Fruit fly (Drosophila melanogaster) whole organism, embryonic: ENCODE data around the gene heph.
A peak's percentile ranks its signal among the peaks of the same experiment; 100 is the strongest.

ENCODE experiments used
- Atf-2 ChIP-seq: fragments of 200-800 bp; sonication (Bioruptor generic); optimal IDR thresholded peaks from 2 replicates; lab custom pipeline; 2016; ENCODE audit warnings: missing biosample characterization, missing genetic modification characterization
- Awh ChIP-seq: fragments of 200-800 bp; sonication (Bioruptor generic); IDR thresholded peaks from 2 replicates; pipeline ENCODE4, ENCODE4 v1.3.6; 2022; ENCODE audit warnings: missing biosample characterization, missing genetic modification characterization
- CG10147 ChIP-seq: fragments of 200-800 bp; sonication (Bioruptor generic); optimal IDR thresholded peaks from 2 replicates; lab custom pipeline; 2019; ENCODE audit warnings: missing biosample characterization, mild to moderate bottlenecking, missing genetic modification characterization, moderate library complexity
- CG10274 ChIP-seq: fragments of 200-800 bp; sonication (Bioruptor generic); optimal IDR thresholded peaks from 3 replicates; lab custom pipeline; 2017; ENCODE audit warnings: missing biosample characterization, mild to moderate bottlenecking, missing genetic modification characterization
- CG10321 ChIP-seq: fragments of 200-800 bp; sonication (Bioruptor generic); IDR thresholded peaks from 2 replicates; pipeline ENCODE4 v1.3.6; 2022; ENCODE audit warnings: missing biosample characterization, missing genetic modification characterization
- CG11093 ChIP-seq: fragments of 200-800 bp; sonication (Bioruptor generic); IDR thresholded peaks from 3 replicates; pipeline ENCODE4 v1.3.6; 2022; ENCODE audit warnings: missing biosample characterization, missing genetic modification characterization
- CG11456 ChIP-seq: fragments of 200-800 bp; sonication (Bioruptor generic); IDR thresholded peaks from 3 replicates; pipeline ENCODE4 v1.3.6; 2022; ENCODE audit warnings: missing biosample characterization, missing genetic modification characterization
- CG13894 ChIP-seq: fragments of 200-800 bp; sonication (Bioruptor generic); optimal IDR thresholded peaks from 3 replicates; lab custom pipeline; 2018; ENCODE audit warnings: missing biosample characterization, mild to moderate bottlenecking, missing genetic modification characterization, moderate library complexity
- CG14860 ChIP-seq: fragments of 200-800 bp; sonication (Bioruptor generic); IDR thresholded peaks from 3 replicates; pipeline ENCODE4 v1.3.6; 2022; ENCODE audit warnings: missing biosample characterization, missing genetic modification characterization; ENCODE audit not compliant: partially characterized antibody
- CG16779 ChIP-seq: fragments of 200-800 bp; sonication (Bioruptor generic); IDR thresholded peaks from 2 replicates; pipeline ENCODE4 v1.3.6; 2022; ENCODE audit warnings: missing biosample characterization, missing genetic modification characterization
- CG17328 ChIP-seq: fragments of 200-800 bp; sonication (Bioruptor generic); IDR thresholded peaks from 2 replicates; pipeline ENCODE4 v1.3.6; 2022; ENCODE audit warnings: missing biosample characterization, missing genetic modification characterization
- CG17568 ChIP-seq: fragments of 200-800 bp; sonication (Bioruptor generic); optimal IDR thresholded peaks from 2 replicates; lab custom pipeline; 2018; ENCODE audit warnings: missing biosample characterization, mild to moderate bottlenecking, missing genetic modification characterization, moderate library complexity
- CG18599 ChIP-seq: fragments of 200-800 bp; sonication (Bioruptor generic); optimal IDR thresholded peaks from 3 replicates; lab custom pipeline; 2017; ENCODE audit warnings: missing biosample characterization, missing genetic modification characterization, mild to moderate bottlenecking, moderate library complexity, missing genetic modification reagents
- CG2889 ChIP-seq: fragments of 200-800 bp; sonication (Bioruptor generic); IDR thresholded peaks from 3 replicates; pipeline ENCODE4 v1.3.6; 2022; ENCODE audit warnings: missing biosample characterization, missing genetic modification characterization
- CG3065 ChIP-seq: fragments of 200-800 bp; sonication (Bioruptor generic); optimal IDR thresholded peaks from 2 replicates; lab custom pipeline; 2016; ENCODE audit warnings: missing biosample characterization, missing genetic modification characterization
- CG3407 ChIP-seq: fragments of 200-800 bp; sonication (Bioruptor generic); optimal IDR thresholded peaks from 2 replicates; lab custom pipeline; 2018; ENCODE audit warnings: missing biosample characterization, mild to moderate bottlenecking, missing genetic modification characterization
- CG4328 ChIP-seq: fragments of 200-800 bp; sonication (Bioruptor generic); optimal IDR thresholded peaks from 3 replicates; lab custom pipeline; 2017; ENCODE audit warnings: missing biosample characterization, missing genetic modification reagents, missing genetic modification characterization
- CG4707 ChIP-seq: fragments of 200-800 bp; sonication (Bioruptor generic); optimal IDR thresholded peaks from 2 replicates; lab custom pipeline; 2018; ENCODE audit warnings: missing biosample characterization, mild to moderate bottlenecking, missing genetic modification characterization, moderate library complexity
- CG6175 ChIP-seq: fragments of 200-800 bp; sonication (Bioruptor generic); IDR thresholded peaks from 3 replicates; pipeline ENCODE4 v1.3.6; 2022; ENCODE audit warnings: missing biosample characterization, missing genetic modification characterization
- CG6272 ChIP-seq: fragments of 200-800 bp; sonication (Bioruptor generic); IDR thresholded peaks from 2 replicates; pipeline ENCODE4 v1.3.6; 2022; ENCODE audit warnings: missing biosample characterization, missing genetic modification characterization
- CG6813 ChIP-seq: fragments of 200-800 bp; sonication (Bioruptor generic); optimal IDR thresholded peaks from 2 replicates; lab custom pipeline; 2017; ENCODE audit warnings: missing biosample characterization, missing genetic modification characterization, mild to moderate bottlenecking, moderate library complexity, missing genetic modification reagents
- CG7786 ChIP-seq: fragments of 200-800 bp; sonication (Bioruptor generic); optimal IDR thresholded peaks from 2 replicates; lab custom pipeline; 2016; ENCODE audit warnings: missing biosample characterization, missing genetic modification characterization
- CHES-1-like ChIP-seq: fragments of 200-800 bp; sonication (Bioruptor generic); optimal IDR thresholded peaks from 2 replicates; lab custom pipeline; 2016; ENCODE audit warnings: missing biosample characterization, missing genetic modification characterization
- CoRest ChIP-seq: fragments of 200-800 bp; sonication (Bioruptor generic); optimal IDR thresholded peaks from 3 replicates; lab custom pipeline; 2018; ENCODE audit warnings: missing biosample characterization, mild to moderate bottlenecking, missing genetic modification characterization, moderate library complexity
- Elba2 ChIP-seq: fragments of 200-800 bp; sonication (Bioruptor generic); optimal IDR thresholded peaks from 3 replicates; lab custom pipeline; 2016; ENCODE audit warnings: missing biosample characterization, missing genetic modification characterization
- Hey ChIP-seq: fragments of 200-800 bp; sonication (Bioruptor generic); optimal IDR thresholded peaks from 3 replicates; lab custom pipeline; 2018; ENCODE audit warnings: missing biosample characterization, mild to moderate bottlenecking, missing genetic modification characterization
- HmgZ ChIP-seq: fragments of 200-800 bp; sonication (Bioruptor generic); optimal IDR thresholded peaks from 2 replicates; lab custom pipeline; 2018; ENCODE audit warnings: missing biosample characterization, mild to moderate bottlenecking, missing genetic modification characterization
- Med ChIP-seq: fragments of 200-800 bp; sonication (Bioruptor generic); peaks from one replicate; lab custom pipeline; 2016; ENCODE audit warnings: missing biosample characterization, missing genetic modification characterization, mild to moderate bottlenecking, inconsistent platforms, moderate library complexity
- Mes4 ChIP-seq: fragments of 200-800 bp; sonication (Bioruptor generic); optimal IDR thresholded peaks from 2 replicates; lab custom pipeline; 2016; ENCODE audit warnings: missing biosample characterization, missing genetic modification characterization
- NC2α ChIP-seq: fragments of 200-800 bp; sonication (Bioruptor generic); optimal IDR thresholded peaks from 2 replicates; lab custom pipeline; 2016; ENCODE audit warnings: missing biosample characterization, missing genetic modification characterization
- NFAT ChIP-seq: fragments of 200-800 bp; sonication (Bioruptor generic); IDR thresholded peaks from 2 replicates; pipeline ENCODE4 v1.3.6; 2022; ENCODE audit warnings: missing biosample characterization, missing genetic modification characterization
- NK7.1 ChIP-seq: fragments of 200-800 bp; sonication (Bioruptor generic); optimal IDR thresholded peaks from 3 replicates; lab custom pipeline; 2016; ENCODE audit warnings: missing biosample characterization, missing genetic modification characterization
- Nf-YB ChIP-seq: fragments of 200-800 bp; sonication (Bioruptor generic); optimal IDR thresholded peaks from 3 replicates; lab custom pipeline; 2019; ENCODE audit warnings: missing biosample characterization, mild to moderate bottlenecking, missing genetic modification characterization, moderate library complexity
- Rfx ChIP-seq: fragments of 200-800 bp; sonication (Bioruptor generic); IDR thresholded peaks from 2 replicates; pipeline ENCODE4 v1.3.6; 2022; ENCODE audit warnings: missing biosample characterization, missing genetic modification characterization
- Ssrp ChIP-seq: fragments of 200-800 bp; sonication (Bioruptor generic); optimal IDR thresholded peaks from 2 replicates; lab custom pipeline; 2018; ENCODE audit warnings: missing biosample characterization, mild to moderate bottlenecking, missing genetic modification characterization, moderate library complexity
- al ChIP-seq: fragments of 200-800 bp; sonication (Bioruptor generic); IDR thresholded peaks from 2 replicates; pipeline ENCODE4 v1.3.6; 2022; ENCODE audit warnings: missing biosample characterization, missing genetic modification characterization
- danr ChIP-seq: fragments of 200-800 bp; sonication (Bioruptor generic); IDR thresholded peaks from 2 replicates; pipeline ENCODE4 v1.3.6; 2022; ENCODE audit warnings: missing biosample characterization, missing genetic modification characterization
- dpn ChIP-seq, 2 experiments: fragments of 200-800 bp; sonication (Bioruptor generic); optimal IDR thresholded peaks; 3 replicates each; lab custom pipeline; 2016; ENCODE audit warnings: missing biosample characterization in 2 of 2, missing genetic modification characterization in 2 of 2
- esg ChIP-seq: fragments of 200-800 bp; sonication (Bioruptor generic); conservative IDR thresholded peaks from 2 replicates; pipeline ENCODE4 v1.3.6; 2022; ENCODE audit warnings: missing biosample characterization, missing genetic modification characterization
- gcm2 ChIP-seq: fragments of 200-800 bp; sonication (Bioruptor generic); optimal IDR thresholded peaks from 2 replicates; lab custom pipeline; 2016; ENCODE audit warnings: missing biosample characterization, missing genetic modification characterization
- ham ChIP-seq: fragments of 200-800 bp; sonication (Bioruptor generic); IDR thresholded peaks from 2 replicates; pipeline ENCODE4 v1.3.6; 2022; ENCODE audit warnings: missing biosample characterization, missing genetic modification characterization
- hbn ChIP-seq: fragments of 200-800 bp; sonication (Bioruptor generic); IDR thresholded peaks from 2 replicates; pipeline ENCODE4 v1.3.6; 2022; ENCODE audit warnings: missing biosample characterization, missing genetic modification characterization; ENCODE audit not compliant: partially characterized antibody
- kah ChIP-seq: fragments of 200-800 bp; sonication (Bioruptor generic); optimal IDR thresholded peaks from 2 replicates; lab custom pipeline; 2018; ENCODE audit warnings: missing biosample characterization, mild to moderate bottlenecking, missing genetic modification characterization
- lola ChIP-seq, 3 experiments: fragments of >200 bp in 2 of 3; fragments of 200-800 bp in 1 of 3; sonication (Bioruptor generic) in 1 of 3; optimal IDR thresholded peaks; 2 replicates each; lab custom pipeline; 2017 to 2019; ENCODE audit warnings: missing biosample characterization in 3 of 3, missing genetic modification characterization in 3 of 3, mild to moderate bottlenecking in 1 of 3, moderate library complexity in 1 of 3
- pan ChIP-seq, 4 experiments: fragments of >200 bp in 3 of 4; fragments of 200-800 bp in 1 of 4; sonication (Bioruptor generic) in 1 of 4; optimal IDR thresholded peaks in 3 of 4; IDR thresholded peaks in 1 of 4; 2 replicates each; pipeline versions ENCODE4 v1.3.6 to Lab custom; 2017 to 2022; ENCODE audit warnings: missing biosample characterization in 2 of 4, missing genetic modification characterization in 2 of 4, mixed read lengths in 1 of 4
- pb ChIP-seq: fragments of 200-800 bp; sonication (Bioruptor generic); optimal IDR thresholded peaks from 3 replicates; lab custom pipeline; 2016; ENCODE audit warnings: missing biosample characterization, missing genetic modification characterization
- seq ChIP-seq: fragments of 200-800 bp; sonication (Bioruptor generic); IDR thresholded peaks from 2 replicates; pipeline ENCODE4 v1.3.6; 2022; ENCODE audit warnings: missing biosample characterization, missing genetic modification characterization
- sisA ChIP-seq: fragments of 200-800 bp; sonication (Bioruptor generic); IDR thresholded peaks from 2 replicates; pipeline ENCODE4 v1.3.6; 2022; ENCODE audit warnings: missing biosample characterization, missing genetic modification characterization
- slbo ChIP-seq: fragments of 200-800 bp; sonication (Bioruptor generic); IDR thresholded peaks from 2 replicates; pipeline ENCODE4 v1.3.6; 2022; ENCODE audit warnings: missing biosample characterization, missing genetic modification characterization
- tgo ChIP-seq: fragments of 200-800 bp; sonication (Bioruptor generic); IDR thresholded peaks from 3 replicates; pipeline ENCODE4 v1.3.6; 2022; ENCODE audit warnings: missing biosample characterization, missing genetic modification characterization
- tna ChIP-seq: fragments of 200-800 bp; sonication (Bioruptor generic); IDR thresholded peaks from 2 replicates; pipeline ENCODE4 v1.3.6; 2022; ENCODE audit warnings: missing biosample characterization, missing genetic modification characterization; ENCODE audit not compliant: partially characterized antibody
- ttk ChIP-seq: fragments of 200-800 bp; sonication (Bioruptor generic); IDR thresholded peaks from 2 replicates; pipeline ENCODE4 v2.1.2; 2022; ENCODE audit warnings: missing biosample characterization, missing genetic modification characterization

The heph gene

dm6 chr3R:31945684-31946083 lies 69.6 kb downstream of the heph start (continued):
- TF ChIP-seq CG3065 (GFP tag; lab: Kevin White, UChicago): no peak
- TF ChIP-seq Mes4 (GFP tag; lab: Kevin White, UChicago): no peak
- no peak for TF ChIP-seq esg (GFP tag; lab: Robert Waterston, UW)
- TF ChIP-seq lola (GFP tag; optimal IDR thresholded peaks at IDR 0.05; lab: Kevin White, UChicago): no peak
- no peak for TF ChIP-seq CG2889 (GFP tag; lab: Robert Waterston, UW)
- TF ChIP-seq CG10321 (GFP tag; lab: Robert Waterston, UW): no peak
- TF ChIP-seq CG17568 (GFP tag; lab: Kevin White, UChicago): no peak
- no peak for TF ChIP-seq gcm2 (GFP tag; lab: Kevin White, UChicago)
- no peak for TF ChIP-seq ham (GFP tag; lab: Robert Waterston, UW)
- TF ChIP-seq HmgZ (tag; lab: Kevin White, UChicago): no peak
- TF ChIP-seq CG6272 (GFP tag; lab: Robert Waterston, UW): no peak
- TF ChIP-seq CoRest (tag; lab: Kevin White, UChicago): peak; percentile 8
- no peak for TF ChIP-seq hbn (GFP tag; lab: Robert Waterston, UW)
- TF ChIP-seq dpn (GFP tag; optimal IDR thresholded peaks at IDR 0.05; lab: Kevin White, UChicago): no peak
- no peak for TF ChIP-seq pan (optimal IDR thresholded peaks at IDR 0.05; lab: Kevin White, UChicago)
- no peak for TF ChIP-seq pan (GFP tag; optimal IDR thresholded peaks at IDR 0.05 in 1 of 2, IDR thresholded peaks at IDR 0.05 in 1 of 2)
- peak; percentile 7 for TF ChIP-seq CG4707 (GFP tag; lab: Kevin White, UChicago)
- no peak for TF ChIP-seq NK7.1 (GFP tag; lab: Kevin White, UChicago)
- no peak for TF ChIP-seq sisA (GFP tag; lab: Robert Waterston, UW)
- TF ChIP-seq pb: no peak
- TF ChIP-seq Nf-YB (GFP tag; lab: Kevin White, UChicago): peak; percentile 18
- no peak for TF ChIP-seq CG4328
- peak; percentile 69 for TF ChIP-seq Med (GFP tag; lab: Kevin White, UChicago)
- no peak for TF ChIP-seq CG13894 (tag; lab: Kevin White, UChicago)
- TF ChIP-seq CG18599 (GFP tag; lab: Kevin White, UChicago): no peak
- no peak for TF ChIP-seq CHES-1-like (GFP tag; lab: Kevin White, UChicago)
- no peak for TF ChIP-seq danr (GFP tag; lab: Robert Waterston, UW)
- no peak for TF ChIP-seq ttk (GFP tag; lab: Robert Waterston, UW)
- TF ChIP-seq CG7786 (GFP tag; lab: Kevin White, UChicago): no peak
- no peak for TF ChIP-seq CG17328
- no peak for TF ChIP-seq CG11093 (GFP tag; lab: Robert Waterston, UW)
- TF ChIP-seq Atf-2 (GFP tag; lab: Kevin White, UChicago): no peak
- TF ChIP-seq CG6175 (GFP tag; lab: Robert Waterston, UW): no peak
- no peak for TF ChIP-seq seq (GFP tag; lab: Robert Waterston, UW)
- no peak for TF ChIP-seq kah (GFP tag; lab: Kevin White, UChicago)
- TF ChIP-seq CG11456: no peak
- TF ChIP-seq CG16779 (GFP tag; lab: Robert Waterston, UW): no peak
- no peak for TF ChIP-seq slbo (GFP tag; lab: Robert Waterston, UW)
- TF ChIP-seq NC2α (GFP tag; lab: Kevin White, UChicago): no peak
- TF ChIP-seq CG10274 (GFP tag; lab: Kevin White, UChicago): no peak
- TF ChIP-seq al (GFP tag; lab: Robert Waterston, UW): no peak
- no peak for TF ChIP-seq Hey (tag; lab: Kevin White, UChicago)
- no peak for TF ChIP-seq CG14860
- no peak for TF ChIP-seq CG10147 (GFP tag; lab: Kevin White, UChicago)
- TF ChIP-seq NFAT (GFP tag; lab: Robert Waterston, UW): no peak
- TF ChIP-seq CG3407 (GFP tag; lab: Kevin White, UChicago): no peak
- TF ChIP-seq Awh (GFP tag; lab: Robert Waterston, UW): no peak
- no peak for TF ChIP-seq Elba2 (GFP tag; lab: Kevin White, UChicago)
- no peak for TF ChIP-seq Ssrp
- no peak for TF ChIP-seq Rfx
- TF ChIP-seq CG6813: no peak
- TF ChIP-seq tgo: no peak
- TF ChIP-seq tna (GFP tag; lab: Robert Waterston, UW): no peak
